Worm (Caenorhabditis elegans) whole organism, L3 larva: Measurements from ENCODE around the gene srx-23.

Source experiments
- R02D3.7 ChIP-seq: fragments of 150-350 bp; optimal IDR thresholded peaks from 2 replicates; lab custom pipeline; 2014; ENCODE audit warnings: missing biosample characterization, missing genetic modification characterization
- aly-2 ChIP-seq: fragments of 150-350 bp; optimal IDR thresholded peaks from 2 replicates; lab custom pipeline; 2014; ENCODE audit warnings: missing biosample characterization, missing genetic modification characterization
- ama-1 ChIP-seq: fragments of 150-350 bp; optimal IDR thresholded peaks from 2 replicates; lab custom pipeline; 2018
- elt-3 ChIP-seq, 3 experiments: fragments of 150-350 bp in 1 of 3; sonication (generic microtip) in 2 of 3; optimal IDR thresholded peaks; 2 replicates in 2 of 3; 4 replicates in 1 of 3; lab custom pipeline; 2014 to 2017; ENCODE audit warnings: missing biosample characterization in 3 of 3, missing genetic modification characterization in 3 of 3
- fkh-10 ChIP-seq: sonication (generic microtip); optimal IDR thresholded peaks from 2 replicates; lab custom pipeline; 2017; ENCODE audit warnings: missing biosample characterization, missing genetic modification reagents, missing genetic modification characterization
- fos-1 ChIP-seq: fragments of 150-350 bp; optimal IDR thresholded peaks from 2 replicates; lab custom pipeline; 2014; ENCODE audit warnings: missing biosample characterization, missing genetic modification characterization
- jun-1 ChIP-seq: fragments of 150-350 bp; optimal IDR thresholded peaks from 2 replicates; lab custom pipeline; 2014; ENCODE audit warnings: missing biosample characterization, missing genetic modification reagents, missing genetic modification characterization
- nhr-76 ChIP-seq: fragments of 150-350 bp; sonication (generic microtip); optimal IDR thresholded peaks from 5 replicates; lab custom pipeline; 2014; ENCODE audit warnings: missing biosample characterization, missing genetic modification characterization
- nhr-77 ChIP-seq: fragments of 150-350 bp; optimal IDR thresholded peaks from 2 replicates; lab custom pipeline; 2014; ENCODE audit warnings: missing biosample characterization, missing genetic modification characterization
- snpc-4 ChIP-seq: fragments of 150-350 bp; optimal IDR thresholded peaks from 2 replicates; lab custom pipeline; 2014; ENCODE audit warnings: missing biosample characterization, missing genetic modification characterization
- tbx-2 ChIP-seq: sonication (generic microtip); optimal IDR thresholded peaks from 2 replicates; lab custom pipeline; 2016; ENCODE audit warnings: mild to moderate bottlenecking, missing genetic modification characterization, missing compliant biosample characterization
- unc-62 ChIP-seq: fragments of 150-350 bp; sonication (generic microtip); optimal IDR thresholded peaks from 4 replicates; lab custom pipeline; 2014; ENCODE audit warnings: missing biosample characterization, missing genetic modification reagents, missing genetic modification characterization

- TF ChIP-seq ama-1 (lab: Kevin White, UChicago) (no peak), fos-1 (tag; lab: Kevin White, UChicago) (no peak), snpc-4 (tag; lab: Kevin White, UChicago) (no peak), nhr-77 (tag; lab: Kevin White, UChicago) (no peak), fkh-10 (GFP tag; lab: Kevin White, UChicago) (no peak), tbx-2 (tag; lab: Kevin White, UChicago) (no peak), R02D3.7 (no peak), nhr-76 (no peak), elt-3 (tag; optimal IDR thresholded peaks at IDR 0.05; lab: Kevin White, UChicago) (no peak), aly-2 (tag; lab: Kevin White, UChicago) (no peak), jun-1 (tag; lab: Kevin White, UChicago) (no peak), unc-62 (GFP tag; lab: Kevin White, UChicago) (no peak)
These were observed 27.7 kb upstream of the srx-23 start, which contains the start of gene srj-6 for ce11 chrV:654402-654801.
